Fruit fly (Drosophila melanogaster): ENCODE measurements around the gene chinmo.

chinmo gene

dm6 chr2L:1624750-1625149 lies 26.3 kb upstream of the chinmo start (continued):
- TF ChIP-seq knrl (GFP tag; IDR thresholded peaks at IDR 0.05; ENCODE audit: partially characterized antibody) (no peak), pita (GFP tag; optimal IDR thresholded peaks at IDR 0.05) (no peak), stwl (tag; optimal IDR thresholded peaks at IDR 0.05) (no peak), hbn (GFP tag; IDR thresholded peaks at IDR 0.05; ENCODE audit: partially characterized antibody) (no peak), kni (GFP tag; optimal IDR thresholded peaks at IDR 0.05) (no peak), CG4707 (GFP tag; optimal IDR thresholded peaks at IDR 0.05) (no peak), Atf-2 (GFP tag; optimal IDR thresholded peaks at IDR 0.05) (peak; percentile 76), CG33213 (GFP tag; optimal IDR thresholded peaks at IDR 0.05) (peak; percentile 45), Vsx1 (GFP tag; optimal IDR thresholded peaks at IDR 0.05) (no peak), mirr (GFP tag; optimal IDR thresholded peaks at IDR 0.05) (peak; percentile 22), gsb (GFP tag; IDR thresholded peaks at IDR 0.05) (peak; percentile 80; the same call in 1 of the 2 replicates), HHEX (GFP tag; optimal IDR thresholded peaks at IDR 0.05) (peak; percentile 78), ase (GFP tag; IDR thresholded peaks at IDR 0.05) (peak; percentile 72), CG30431 (GFP tag; optimal IDR thresholded peaks at IDR 0.05) (peak; percentile 34), CG7987 (GFP tag; optimal IDR thresholded peaks at IDR 0.05) (no peak), CG8359 (GFP tag; optimal IDR thresholded peaks at IDR 0.05; ENCODE audit: borderline replicate concordance) (peak; percentile 12), CG6654 (GFP tag; optimal IDR thresholded peaks at IDR 0.05) (peak; percentile 33), gcm2 (GFP tag; optimal IDR thresholded peaks at IDR 0.05) (peak; percentile 44), CkIIα-i1 (GFP tag; IDR thresholded peaks at IDR 0.05) (0 out of 2 replicates have a peak, but pooled peaks have one; percentile 11), Scr (GFP tag; IDR thresholded peaks at IDR 0.05; ENCODE audit: partially characterized antibody) (no peak), CG12219 (GFP tag; optimal IDR thresholded peaks at IDR 0.05) (peak; percentile 51), luna (GFP tag; optimal IDR thresholded peaks at IDR 0.05) (peak; percentile 22), repo (GFP tag; optimal IDR thresholded peaks at IDR 0.05) (peak; percentile 23), Taf1 (GFP tag; IDR thresholded peaks at IDR 0.05) (peak; percentile 85), B-H1 (GFP tag; IDR thresholded peaks at IDR 0.05) (peak; percentile 82), fu2 (GFP tag; optimal IDR thresholded peaks at IDR 0.05) (peak; percentile 66), vfl (GFP tag; optimal IDR thresholded peaks at IDR 0.05) (peak; percentile 61), D19B (GFP tag; optimal IDR thresholded peaks at IDR 0.05) (peak; percentile 34), Drgx (GFP tag; IDR thresholded peaks at IDR 0.05) (no peak), dmrt11E (tag; optimal IDR thresholded peaks at IDR 0.05) (no peak), crol (GFP tag; IDR thresholded peaks at IDR 0.05) (no peak), CG14441 (GFP tag; IDR thresholded peaks at IDR 0.05) (peak; percentile 89), CG11695 (GFP tag; IDR thresholded peaks at IDR 0.05) (peak; percentile 83), CG30020 (tag; optimal IDR thresholded peaks at IDR 0.05) (no peak), dati (GFP tag; IDR thresholded peaks at IDR 0.05) (no peak; the same call in 1 of the 2 replicates), CG10654 (GFP tag; optimal IDR thresholded peaks at IDR 0.05) (peak; percentile 35), CG9609 (GFP tag; optimal IDR thresholded peaks at IDR 0.05) (peak; percentile 67), CG8281 (tag; optimal IDR thresholded peaks at IDR 0.05) (peak; percentile 34), Meics (GFP tag; optimal IDR thresholded peaks at IDR 0.05) (peak; percentile 85), Mad (GFP tag; optimal IDR thresholded peaks at IDR 0.05) (peak; percentile 37), fd96Cb (tag; optimal IDR thresholded peaks at IDR 0.05) (peak; percentile 63), CG1233 (GFP tag; optimal IDR thresholded peaks at IDR 0.05) (peak; percentile 54), ems (GFP tag; optimal IDR thresholded peaks at IDR 0.05) (peak; percentile 37), CG18619 (GFP tag; optimal IDR thresholded peaks at IDR 0.05) (peak; percentile 68), D (optimal IDR thresholded peaks at IDR 0.05) (no peak), D (GFP tag; optimal IDR thresholded peaks at IDR 0.05) (peak; percentile 27), BtbVII (GFP tag; optimal IDR thresholded peaks at IDR 0.05) (peak; percentile 60), wek (GFP tag; optimal IDR thresholded peaks at IDR 0.05) (no peak), CG16779 (GFP tag; IDR thresholded peaks at IDR 0.05) (peak; percentile 47; the same call in 1 of the 2 replicates), CG14965 (GFP tag; optimal IDR thresholded peaks at IDR 0.05; ENCODE audit: borderline replicate concordance) (no peak), tx (GFP tag; optimal IDR thresholded peaks at IDR 0.05) (peak; percentile 57)
